Fruit fly (Drosophila melanogaster): ENCODE measurements around the gene CG18789.
A peak's percentile ranks its signal among the peaks of the same experiment; 100 is the strongest.

The CG18789 gene

dm6 chr2L:11949917-11950316 is 45.3 kb downstream of the CG18789 start (continued):
- TF ChIP-seq CG34406 (GFP tag; optimal IDR thresholded peaks at IDR 0.05) (peak; percentile 50), topi (GFP tag; optimal IDR thresholded peaks at IDR 0.05) (peak; percentile 25), Ets21C (GFP tag; optimal IDR thresholded peaks at IDR 0.05) (no peak), fd85E (GFP tag; optimal IDR thresholded peaks at IDR 0.05) (no peak), Eip93F (GFP tag; optimal IDR thresholded peaks at IDR 0.05) (no peak), fkh (GFP tag; optimal IDR thresholded peaks at IDR 0.05) (no peak), Sox102F (GFP tag; optimal IDR thresholded peaks at IDR 0.05) (no peak), Ets96B (tag; optimal IDR thresholded peaks at IDR 0.05) (peak; percentile 31), CG11294 (GFP tag; IDR thresholded peaks at IDR 0.05) (peak; percentile 88), CG16779 (tag; optimal IDR thresholded peaks at IDR 0.05) (peak; percentile 73), CG9139 (GFP tag; optimal IDR thresholded peaks at IDR 0.05) (peak; percentile 9), CG8319 (GFP tag; optimal IDR thresholded peaks at IDR 0.05) (no peak), vri (GFP tag; optimal IDR thresholded peaks at IDR 0.05) (no peak), CG6792 (GFP tag; optimal IDR thresholded peaks at IDR 0.05) (peak; percentile 47)

dm6 chr2L:11948479-11948878 is 46.8 kb downstream of the CG18789 start:
- TF ChIP-seq CG6854 (GFP tag; optimal IDR thresholded peaks at IDR 0.05) (no peak), Eip93F (GFP tag; optimal IDR thresholded peaks at IDR 0.05) (no peak), CG11294 (GFP tag; IDR thresholded peaks at IDR 0.05) (no peak), CG32006 (GFP tag; optimal IDR thresholded peaks at IDR 0.05) (no peak), CG15336 (GFP tag; IDR thresholded peaks at IDR 0.05) (no peak), salr (GFP tag; optimal IDR thresholded peaks at IDR 0.05) (no peak), Lpt (GFP tag; optimal IDR thresholded peaks at IDR 0.05) (no peak), Eip78C (GFP tag) (no peak), CG3919 (GFP tag; optimal IDR thresholded peaks at IDR 0.05) (no peak), dsx (GFP tag; optimal IDR thresholded peaks at IDR 0.05; ENCODE audit: poor library complexity, severe bottlenecking) (no peak), Smox (GFP tag; optimal IDR thresholded peaks at IDR 0.05) (no peak), CG11762 (GFP tag; optimal IDR thresholded peaks at IDR 0.05; ENCODE audit: insufficient read depth) (no peak), OdsH (GFP tag; optimal IDR thresholded peaks at IDR 0.05) (no peak), Hr39 (GFP tag; optimal IDR thresholded peaks at IDR 0.05) (no peak), lz (GFP tag; optimal IDR thresholded peaks at IDR 0.05) (no peak), Sox14 (GFP tag; optimal IDR thresholded peaks at IDR 0.05) (no peak), CG6163 (GFP tag; IDR thresholded peaks at IDR 0.05) (no peak)

- no peak for TF ChIP-seq acj6 (GFP tag; optimal IDR thresholded peaks at IDR 0.05)
- TF ChIP-seq svp (GFP tag), result no peak
- TF ChIP-seq topi (GFP tag; optimal IDR thresholded peaks at IDR 0.05), result no peak
- TF ChIP-seq CG1621 (tag; optimal IDR thresholded peaks at IDR 0.05), result no peak
- no peak for TF ChIP-seq CG15336 (GFP tag; IDR thresholded peaks at IDR 0.05)
- no peak for TF ChIP-seq OdsH (GFP tag; optimal IDR thresholded peaks at IDR 0.05)
- TF ChIP-seq CG32006 (GFP tag; optimal IDR thresholded peaks at IDR 0.05), result no peak
- no peak for TF ChIP-seq Eip75B (GFP tag; optimal IDR thresholded peaks at IDR 0.05)
- no peak for TF ChIP-seq Sox102F (GFP tag; optimal IDR thresholded peaks at IDR 0.05)
- TF ChIP-seq CG11762 (GFP tag; optimal IDR thresholded peaks at IDR 0.05; ENCODE audit: insufficient read depth), result no peak
- TF ChIP-seq Ets21C (GFP tag; optimal IDR thresholded peaks at IDR 0.05), result no peak
- TF ChIP-seq CG3919 (GFP tag; optimal IDR thresholded peaks at IDR 0.05), result no peak
- no peak for TF ChIP-seq CG7368 (GFP tag; optimal IDR thresholded peaks at IDR 0.05)
- TF ChIP-seq CG6808 (GFP tag; optimal IDR thresholded peaks at IDR 0.05), result no peak
- TF ChIP-seq spab (GFP tag; optimal IDR thresholded peaks at IDR 0.05), result no peak
- no peak for TF ChIP-seq CG6276 (GFP tag; optimal IDR thresholded peaks at IDR 0.05)
- TF ChIP-seq Smox (GFP tag; optimal IDR thresholded peaks at IDR 0.05), result no peak
Observed at dm6 chr2L:11947641-11948040, 47.6 kb downstream of the CG18789 start, which contains the start of gene CG16964. TSS of gene CG16964 (plus strand) at chr2L:11947941.

Measured in whole organism, prepupa.